Worm (Caenorhabditis elegans) whole organism, L3 larva: Measurements from ENCODE around the gene ska-3.
A peak's percentile ranks its signal among the peaks of the same experiment; 100 is the strongest.

ENCODE experiments used
- R02D3.7 ChIP-seq: fragments of 150-350 bp; optimal IDR thresholded peaks from 2 replicates; lab custom pipeline; 2014; ENCODE audit warnings: missing biosample characterization, missing genetic modification characterization
- ZK546.5 ChIP-seq: sonication (generic microtip); optimal IDR thresholded peaks from 2 replicates; lab custom pipeline; 2017; ENCODE audit warnings: missing biosample characterization, missing genetic modification characterization
- aly-2 ChIP-seq: fragments of 150-350 bp; optimal IDR thresholded peaks from 2 replicates; lab custom pipeline; 2014; ENCODE audit warnings: missing biosample characterization, missing genetic modification characterization
- ama-1 ChIP-seq: fragments of 150-350 bp; optimal IDR thresholded peaks from 2 replicates; lab custom pipeline; 2018
- ceh-16 ChIP-seq: sonication (generic microtip); optimal IDR thresholded peaks from 2 replicates; lab custom pipeline; 2017; ENCODE audit warnings: missing biosample characterization, missing genetic modification characterization
- ceh-28 ChIP-seq: fragments of 150-350 bp; optimal IDR thresholded peaks from 2 replicates; lab custom pipeline; 2014; ENCODE audit warnings: missing biosample characterization, missing genetic modification reagents, missing genetic modification characterization
- ceh-82 ChIP-seq: fragments of 150-350 bp; optimal IDR thresholded peaks from 2 replicates; lab custom pipeline; 2014; ENCODE audit warnings: missing biosample characterization, missing genetic modification characterization
- ceh-9 ChIP-seq: sonication (generic microtip); optimal IDR thresholded peaks from 2 replicates; lab custom pipeline; 2018; ENCODE audit warnings: missing biosample characterization, missing genetic modification characterization
- daf-12 ChIP-seq: fragments of 150-350 bp; optimal IDR thresholded peaks from 2 replicates; lab custom pipeline; 2014; ENCODE audit warnings: missing biosample characterization, missing genetic modification reagents, missing genetic modification characterization
- egl-27 ChIP-seq: sonication (generic microtip); optimal IDR thresholded peaks from 4 replicates; lab custom pipeline; 2017; ENCODE audit warnings: missing biosample characterization, missing genetic modification reagents, missing genetic modification characterization
- egl-5 ChIP-seq: fragments of 150-350 bp; optimal IDR thresholded peaks from 2 replicates; lab custom pipeline; 2017; ENCODE audit warnings: missing biosample characterization, missing genetic modification reagents, missing genetic modification characterization, inconsistent platforms
- elt-1 ChIP-seq: fragments of 150-350 bp; optimal IDR thresholded peaks from 2 replicates; lab custom pipeline; 2014; ENCODE audit warnings: missing biosample characterization, missing genetic modification characterization
- elt-2 ChIP-seq: sonication (generic microtip); optimal IDR thresholded peaks from 2 replicates; lab custom pipeline; 2016; ENCODE audit warnings: missing genetic modification reagents, mild to moderate bottlenecking, missing genetic modification characterization, missing compliant biosample characterization
- elt-3 ChIP-seq, 3 experiments: fragments of 150-350 bp in 1 of 3; sonication (generic microtip) in 2 of 3; optimal IDR thresholded peaks; 2 replicates in 2 of 3; 4 replicates in 1 of 3; lab custom pipeline; 2014 to 2017; ENCODE audit warnings: missing biosample characterization in 3 of 3, missing genetic modification characterization in 3 of 3
- eor-1 ChIP-seq, 2 experiments: fragments of 150-350 bp; optimal IDR thresholded peaks; 2 replicates each; lab custom pipeline; 2014 to 2018; ENCODE audit warnings: missing biosample characterization in 2 of 2, missing genetic modification characterization in 2 of 2
- fkh-10 ChIP-seq: sonication (generic microtip); optimal IDR thresholded peaks from 2 replicates; lab custom pipeline; 2017; ENCODE audit warnings: missing biosample characterization, missing genetic modification reagents, missing genetic modification characterization
- fkh-2 ChIP-seq: fragments of 150-350 bp; optimal IDR thresholded peaks from 2 replicates; lab custom pipeline; 2014; ENCODE audit warnings: missing biosample characterization, missing genetic modification reagents, missing genetic modification characterization
- fos-1 ChIP-seq: fragments of 150-350 bp; optimal IDR thresholded peaks from 2 replicates; lab custom pipeline; 2014; ENCODE audit warnings: missing biosample characterization, missing genetic modification characterization
- hmg-11 ChIP-seq: sonication (generic microtip); optimal IDR thresholded peaks from 2 replicates; lab custom pipeline; 2016; ENCODE audit warnings: missing genetic modification characterization, missing compliant biosample characterization
- jun-1 ChIP-seq: fragments of 150-350 bp; optimal IDR thresholded peaks from 2 replicates; lab custom pipeline; 2014; ENCODE audit warnings: missing biosample characterization, missing genetic modification reagents, missing genetic modification characterization
- lin-15B ChIP-seq: fragments of 150-350 bp; optimal IDR thresholded peaks from 2 replicates; lab custom pipeline; 2014; ENCODE audit warnings: missing biosample characterization, missing genetic modification characterization
- lin-39 ChIP-seq: fragments of 150-350 bp; optimal IDR thresholded peaks from 2 replicates; lab custom pipeline; 2018; ENCODE audit warnings: missing biosample characterization, missing genetic modification reagents, missing genetic modification characterization
- lsy-12 ChIP-seq: sonication (generic microtip); optimal IDR thresholded peaks from 2 replicates; lab custom pipeline; 2016; ENCODE audit warnings: mild to moderate bottlenecking, missing genetic modification characterization, missing compliant biosample characterization
- mdl-1 ChIP-seq: fragments of 150-350 bp; optimal IDR thresholded peaks from 2 replicates; lab custom pipeline; 2014; ENCODE audit warnings: missing biosample characterization, missing genetic modification characterization
- mml-1 ChIP-seq: fragments of 150-350 bp; sonication (generic microtip); optimal IDR thresholded peaks from 3 replicates; lab custom pipeline; 2014; ENCODE audit warnings: missing biosample characterization, missing genetic modification characterization
- nfya-1 ChIP-seq: sonication (generic microtip); optimal IDR thresholded peaks from 2 replicates; lab custom pipeline; 2017; ENCODE audit warnings: missing genetic modification characterization, mild to moderate bottlenecking, missing compliant biosample characterization, antibody characterized with exemption, moderate library complexity; ENCODE audit not compliant: insufficient read depth
- nhr-11 ChIP-seq: fragments of 150-350 bp; optimal IDR thresholded peaks from 2 replicates; lab custom pipeline; 2014; ENCODE audit warnings: missing biosample characterization, missing genetic modification characterization
- nhr-12 ChIP-seq: fragments of 150-350 bp; optimal IDR thresholded peaks from 2 replicates; lab custom pipeline; 2014; ENCODE audit warnings: missing biosample characterization, missing genetic modification characterization
- nhr-23 ChIP-seq: fragments of 150-350 bp; optimal IDR thresholded peaks from 2 replicates; lab custom pipeline; 2014; ENCODE audit warnings: missing biosample characterization, missing genetic modification reagents, missing genetic modification characterization
- nhr-237 ChIP-seq: fragments of 150-350 bp; optimal IDR thresholded peaks from 2 replicates; lab custom pipeline; 2014; ENCODE audit warnings: missing biosample characterization, missing genetic modification characterization
- nhr-25 ChIP-seq: sonication (generic microtip); optimal IDR thresholded peaks from 2 replicates; lab custom pipeline; 2017; ENCODE audit warnings: missing biosample characterization, missing genetic modification characterization
- nhr-28 ChIP-seq: fragments of 150-350 bp; optimal IDR thresholded peaks from 2 replicates; lab custom pipeline; 2014; ENCODE audit warnings: missing biosample characterization, missing genetic modification characterization
- nhr-43 ChIP-seq: sonication (generic microtip); optimal IDR thresholded peaks from 2 replicates; lab custom pipeline; 2016; ENCODE audit warnings: mild to moderate bottlenecking, missing genetic modification characterization, missing compliant biosample characterization; ENCODE audit not compliant: poor library complexity, severe bottlenecking
- nhr-67 ChIP-seq: fragments of 150-350 bp; optimal IDR thresholded peaks from 2 replicates; lab custom pipeline; 2014; ENCODE audit warnings: missing biosample characterization, missing genetic modification characterization
- nhr-76 ChIP-seq: fragments of 150-350 bp; sonication (generic microtip); optimal IDR thresholded peaks from 5 replicates; lab custom pipeline; 2014; ENCODE audit warnings: missing biosample characterization, missing genetic modification characterization
- nhr-77 ChIP-seq: fragments of 150-350 bp; optimal IDR thresholded peaks from 2 replicates; lab custom pipeline; 2014; ENCODE audit warnings: missing biosample characterization, missing genetic modification characterization
- pha-4 ChIP-seq: fragments of 150-350 bp; optimal IDR thresholded peaks from 2 replicates; lab custom pipeline; 2014; ENCODE audit warnings: missing biosample characterization, missing genetic modification reagents, missing genetic modification characterization
- pqm-1 ChIP-seq: fragments of 150-350 bp; optimal IDR thresholded peaks from 2 replicates; lab custom pipeline; 2017; ENCODE audit warnings: missing biosample characterization, missing genetic modification characterization, inconsistent platforms
- sea-2 ChIP-seq: fragments of 150-350 bp; sonication (generic microtip); optimal IDR thresholded peaks from 4 replicates; lab custom pipeline; 2014; ENCODE audit warnings: missing biosample characterization, missing genetic modification reagents, missing genetic modification characterization
- skn-1 ChIP-seq: fragments of 150-350 bp; optimal IDR thresholded peaks from 2 replicates; lab custom pipeline; 2014; ENCODE audit warnings: missing biosample characterization, missing genetic modification characterization
- snpc-4 ChIP-seq: fragments of 150-350 bp; optimal IDR thresholded peaks from 2 replicates; lab custom pipeline; 2014; ENCODE audit warnings: missing biosample characterization, missing genetic modification characterization
- tbx-2 ChIP-seq: sonication (generic microtip); optimal IDR thresholded peaks from 2 replicates; lab custom pipeline; 2016; ENCODE audit warnings: mild to moderate bottlenecking, missing genetic modification characterization, missing compliant biosample characterization
- unc-39 ChIP-seq: sonication (generic microtip); optimal IDR thresholded peaks from 4 replicates; lab custom pipeline; 2017; ENCODE audit warnings: missing biosample characterization, missing genetic modification characterization
- unc-62 ChIP-seq: fragments of 150-350 bp; sonication (generic microtip); optimal IDR thresholded peaks from 4 replicates; lab custom pipeline; 2014; ENCODE audit warnings: missing biosample characterization, missing genetic modification reagents, missing genetic modification characterization
- zag-1 ChIP-seq: fragments of 150-350 bp; optimal IDR thresholded peaks from 2 replicates; lab custom pipeline; 2014; ENCODE audit warnings: missing biosample characterization, missing genetic modification characterization
- ztf-11 ChIP-seq: fragments of 150-350 bp; optimal IDR thresholded peaks from 2 replicates; lab custom pipeline; 2014; ENCODE audit warnings: missing biosample characterization, missing genetic modification characterization
- ztf-4 ChIP-seq: fragments of 150-350 bp; optimal IDR thresholded peaks from 2 replicates; lab custom pipeline; 2014; ENCODE audit warnings: missing biosample characterization, missing genetic modification characterization

ska-3 gene

DNA sequence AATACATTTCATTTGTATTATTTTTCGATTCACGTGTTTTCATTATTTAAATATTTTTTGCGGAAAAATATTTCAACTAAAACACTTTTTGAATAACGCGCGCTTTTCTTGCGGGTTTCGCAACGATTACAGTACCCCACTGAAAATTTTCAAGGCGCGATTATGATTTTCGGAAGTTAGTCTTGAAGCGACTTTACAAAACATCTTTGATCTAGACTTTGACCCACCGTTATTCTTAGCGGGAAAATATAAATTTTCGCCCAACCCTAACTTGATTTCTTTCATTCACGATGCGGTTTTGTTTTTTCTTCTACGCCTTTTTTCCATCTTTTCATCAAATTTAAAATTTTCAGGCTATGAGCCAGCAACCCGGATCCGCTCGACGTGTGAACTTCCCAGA is 49.0 kb upstream of the ska-3 start, which contains the start of gene egg-1:
Gene egg-1 (plus strand): TSS at position 354 of the 400 bp plus-strand sequence.
- TF ChIP-seq skn-1 (tag; lab: Kevin White, UChicago): no peak
- TF ChIP-seq nhr-25 (tag; lab: Kevin White, UChicago): no peak
- TF ChIP-seq ama-1 (lab: Kevin White, UChicago): no peak
- no peak for TF ChIP-seq fos-1 (tag; lab: Kevin White, UChicago)
- TF ChIP-seq lin-39 (tag; lab: Kevin White, UChicago): no peak
- no peak for TF ChIP-seq fkh-2 (tag; lab: Kevin White, UChicago)
- TF ChIP-seq eor-1 (tag; optimal IDR thresholded peaks at IDR 0.05; lab: Kevin White, UChicago): no peak
- no peak for TF ChIP-seq R02D3.7 (tag; lab: Kevin White, UChicago)
- TF ChIP-seq nhr-11 (tag; lab: Kevin White, UChicago): no peak
- no peak for TF ChIP-seq ceh-28 (tag; lab: Kevin White, UChicago)
- TF ChIP-seq fkh-10 (GFP tag; lab: Kevin White, UChicago): no peak
- no peak for TF ChIP-seq elt-3 (tag; optimal IDR thresholded peaks at IDR 0.05; lab: Kevin White, UChicago)
- TF ChIP-seq egl-5 (tag; lab: Kevin White, UChicago): no peak
- TF ChIP-seq lin-15B: no peak
- TF ChIP-seq mml-1 (tag; lab: Kevin White, UChicago): no peak
- TF ChIP-seq nhr-77: no peak
- TF ChIP-seq pqm-1 (tag; lab: Kevin White, UChicago): no peak

DNA sequence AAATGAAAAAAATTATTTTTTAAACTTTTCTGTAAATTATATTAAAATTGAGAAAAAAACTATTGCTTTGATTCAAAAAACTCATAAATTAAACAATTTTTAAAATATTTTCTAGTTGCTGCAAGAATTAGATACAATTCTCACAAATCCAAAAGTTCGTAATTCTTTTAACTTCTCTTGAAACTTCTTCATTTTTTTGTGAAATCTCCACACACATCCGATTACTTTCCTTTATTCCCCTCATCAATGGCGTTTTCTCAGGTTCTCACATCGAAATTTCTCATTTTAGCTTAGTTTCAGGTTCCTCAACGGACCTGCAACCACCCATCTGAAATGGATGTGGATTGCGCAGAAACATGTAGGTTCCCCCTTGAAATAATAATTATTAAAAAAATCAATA is 43.7 kb upstream of the ska-3 start, which contains the start of gene wrm-1:
Gene wrm-1 (plus strand): TSS at position 301 of the 400 bp plus-strand sequence.
- TF ChIP-seq pha-4 (tag; lab: Kevin White, UChicago) (no peak), mml-1 (tag; lab: Kevin White, UChicago) (no peak), nhr-237 (tag; lab: Kevin White, UChicago) (no peak)

DNA sequence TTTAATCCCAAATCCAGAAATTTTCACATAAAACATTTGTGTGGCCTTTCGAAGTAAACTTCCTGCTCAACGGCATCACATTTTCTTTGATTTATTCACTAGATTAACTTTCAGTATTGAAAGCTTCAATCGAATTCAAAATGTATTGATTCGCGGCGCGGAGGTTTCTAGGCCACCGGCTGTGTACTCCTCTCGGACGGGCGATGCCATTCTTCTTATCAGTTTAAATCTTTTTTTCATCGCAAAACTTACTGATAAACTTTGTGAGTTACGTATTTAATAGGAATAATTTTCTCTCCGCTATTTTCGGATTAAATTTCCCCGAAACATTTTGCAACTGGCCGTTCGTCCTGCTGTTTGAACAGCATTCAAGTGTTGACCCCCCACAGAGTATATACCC is 43.1 kb upstream of the ska-3 start:
- TF ChIP-seq sea-2 (GFP tag; lab: Kevin White, UChicago) (no peak), ama-1 (lab: Kevin White, UChicago) (no peak), nhr-11 (tag; lab: Kevin White, UChicago) (no peak), fkh-10 (GFP tag; lab: Kevin White, UChicago) (no peak), snpc-4 (tag; lab: Kevin White, UChicago) (peak; percentile 85), zag-1 (tag; lab: Kevin White, UChicago) (no peak), nhr-43 (tag; lab: Kevin White, UChicago) (peak; percentile 90), elt-3 (tag; optimal IDR thresholded peaks at IDR 0.05; lab: Kevin White, UChicago) (no peak), nhr-28 (no peak), ceh-9 (tag; lab: Kevin White, UChicago) (no peak), fos-1 (tag; lab: Kevin White, UChicago) (no peak), lsy-12 (tag; lab: Kevin White, UChicago) (peak; percentile 83), ztf-4 (tag; lab: Kevin White, UChicago) (no peak), nfya-1 (tag; lab: Kevin White, UChicago) (no peak), nhr-25 (tag; lab: Kevin White, UChicago) (peak; percentile 24), pqm-1 (tag; lab: Kevin White, UChicago) (peak; percentile 87), unc-39 (tag; lab: Kevin White, UChicago) (no peak), fkh-2 (tag; lab: Kevin White, UChicago) (no peak), ceh-28 (tag; lab: Kevin White, UChicago) (peak; percentile 79), ztf-11 (tag; lab: Kevin White, UChicago) (no peak), nhr-67 (tag; lab: Kevin White, UChicago) (no peak), elt-1 (tag; lab: Kevin White, UChicago) (peak; percentile 50), mml-1 (tag; lab: Kevin White, UChicago) (no peak), nhr-12 (tag; lab: Kevin White, UChicago) (no peak), pha-4 (tag; lab: Kevin White, UChicago) (peak; percentile 54), lin-39 (tag; lab: Kevin White, UChicago) (no peak), R02D3.7 (tag; lab: Kevin White, UChicago) (peak; percentile 42), ceh-82 (tag; lab: Kevin White, UChicago) (no peak), ceh-16 (tag; lab: Kevin White, UChicago) (no peak), nhr-23 (tag; lab: Kevin White, UChicago) (peak; percentile 74), daf-12 (tag; lab: Kevin White, UChicago) (no peak), tbx-2 (tag; lab: Kevin White, UChicago) (no peak), eor-1 (tag; optimal IDR thresholded peaks at IDR 0.05; lab: Kevin White, UChicago) (no peak), mdl-1 (no peak), lin-15B (peak; percentile 52), nhr-76 (tag; lab: Kevin White, UChicago) (no peak), egl-27 (tag; lab: Kevin White, UChicago) (no peak), ZK546.5 (tag; lab: Kevin White, UChicago) (no peak), aly-2 (no peak), nhr-77 (no peak), elt-2 (tag; lab: Kevin White, UChicago) (peak; percentile 91), unc-62 (GFP tag; lab: Kevin White, UChicago) (no peak), nhr-237 (tag; lab: Kevin White, UChicago) (no peak), jun-1 (peak; percentile 22), hmg-11 (tag; lab: Kevin White, UChicago) (peak; percentile 41), skn-1 (tag; lab: Kevin White, UChicago) (no peak), egl-5 (tag; lab: Kevin White, UChicago) (no peak)
